Worm (Caenorhabditis elegans): ENCODE data around the gene enu-3.2.
"Not testable (repeated sequence)": the region's sequence is repeated elsewhere in the genome, so short reads cannot be mapped to it uniquely, and the experiment has no call there.

enu-3.2 gene

ce11 chrIII:4748109-4748508 is 36.9 kb downstream of the enu-3.2 start, which contains the start of gene col-89:
col-89 (plus strand) TSS chrIII:4748127.
- TF ChIP-seq jun-1 (tag; optimal IDR thresholded peaks at IDR 0.05), result no peak
- TF ChIP-seq mdl-1 (tag; optimal IDR thresholded peaks at IDR 0.05), result no peak
- TF ChIP-seq ceh-82 (tag; optimal IDR thresholded peaks at IDR 0.05), result no peak
- TF ChIP-seq ama-1 (optimal IDR thresholded peaks at IDR 0.05), result no peak
- no peak for TF ChIP-seq ztf-4 (tag; optimal IDR thresholded peaks at IDR 0.05)
- TF ChIP-seq egl-5 (tag; optimal IDR thresholded peaks at IDR 0.05), result no peak
- TF ChIP-seq ceh-16 (tag; optimal IDR thresholded peaks at IDR 0.05), result no peak
- no peak for TF ChIP-seq nhr-23 (tag; optimal IDR thresholded peaks at IDR 0.05)
- TF ChIP-seq ceh-9 (tag; optimal IDR thresholded peaks at IDR 0.05), result no peak
- TF ChIP-seq elt-1 (tag; optimal IDR thresholded peaks at IDR 0.05), result no peak
- no peak for TF ChIP-seq daf-12 (tag; optimal IDR thresholded peaks at IDR 0.05)
- TF ChIP-seq egl-27 (tag; optimal IDR thresholded peaks at IDR 0.05), result no peak
- TF ChIP-seq ceh-28 (tag; optimal IDR thresholded peaks at IDR 0.05), result no peak
- no peak for TF ChIP-seq tbx-2 (tag; optimal IDR thresholded peaks at IDR 0.05)
- TF ChIP-seq elt-2 (tag; optimal IDR thresholded peaks at IDR 0.05), result no peak
- TF ChIP-seq pha-4 (tag; optimal IDR thresholded peaks at IDR 0.05), result no peak
- TF ChIP-seq nhr-28 (tag; optimal IDR thresholded peaks at IDR 0.05), result no peak

DNA sequence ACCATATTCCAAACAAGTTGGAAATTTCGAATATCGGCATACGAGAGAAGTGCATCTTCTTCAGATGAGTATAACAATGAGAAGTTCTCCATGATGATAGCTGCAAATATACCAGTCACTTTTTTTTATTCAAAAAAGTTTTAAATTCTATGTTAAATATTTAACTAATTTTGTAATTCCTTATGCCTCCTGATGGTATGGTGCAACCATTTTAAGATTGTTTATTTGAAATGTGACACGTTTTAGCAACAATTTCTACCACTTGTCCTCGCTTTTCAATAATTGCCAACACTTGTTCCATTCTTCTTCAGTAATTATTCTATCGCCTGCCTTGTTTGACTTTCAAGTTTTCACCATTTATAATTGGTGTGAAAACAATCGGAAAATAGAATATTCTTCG is 39.1 kb downstream of the enu-3.2 start, which contains the start of gene F17C8.6:
F17C8.6 (minus strand) TSS at position 101 of the 400 bp plus-strand sequence.
- TF ChIP-seq ceh-82 (tag; optimal IDR thresholded peaks at IDR 0.05), result no peak
- no peak for TF ChIP-seq aly-2 (tag; optimal IDR thresholded peaks at IDR 0.05)
- TF ChIP-seq nhr-77 (tag; optimal IDR thresholded peaks at IDR 0.05), result no peak
- no peak for TF ChIP-seq ama-1 (optimal IDR thresholded peaks at IDR 0.05)
- no peak for TF ChIP-seq sea-2 (GFP tag; optimal IDR thresholded peaks at IDR 0.05)
- no peak for TF ChIP-seq eor-1 (tag; optimal IDR thresholded peaks at IDR 0.05)

ce11 chrIII:4742620-4743019 is 42.4 kb downstream of the enu-3.2 start, which contains the start of gene twk-6:
twk-6 (plus strand) TSS chrIII:4742920.
- TF ChIP-seq elt-3, nhr-237, nhr-11 (tag; optimal IDR thresholded peaks at IDR 0.05): not testable (repeated sequence)

DNA sequence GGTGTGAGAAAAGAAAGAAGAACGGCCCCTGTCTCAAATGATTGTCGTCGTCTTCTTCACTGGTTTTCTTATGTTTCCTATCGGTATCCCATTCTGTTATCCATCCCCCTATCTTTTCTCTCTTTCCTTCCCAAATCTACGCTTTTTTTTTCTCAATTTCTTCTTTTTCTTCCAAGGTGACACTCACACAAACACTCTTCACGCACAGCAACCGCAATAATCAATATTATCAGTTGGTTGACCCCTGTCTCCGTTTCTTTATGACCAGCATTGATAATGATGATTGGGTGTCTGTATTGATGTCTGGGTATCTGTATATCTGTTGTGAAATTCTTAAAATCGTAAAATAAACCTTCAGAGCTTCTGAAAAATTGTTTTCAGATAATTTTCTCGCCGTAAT is 44.2 kb downstream of the enu-3.2 start:
- TF ChIP-seq ztf-4 (tag; optimal IDR thresholded peaks at IDR 0.05) (no peak), ama-1 (optimal IDR thresholded peaks at IDR 0.05) (no peak), nhr-25 (tag; optimal IDR thresholded peaks at IDR 0.05) (no peak), lin-39 (tag; optimal IDR thresholded peaks at IDR 0.05) (peak; percentile 8), elt-2 (tag; optimal IDR thresholded peaks at IDR 0.05) (peak; percentile 31), pqm-1 (tag; optimal IDR thresholded peaks at IDR 0.05) (no peak), ceh-82 (tag; optimal IDR thresholded peaks at IDR 0.05) (no peak), ceh-28 (tag; optimal IDR thresholded peaks at IDR 0.05) (peak; percentile 45), fos-1 (tag; optimal IDR thresholded peaks at IDR 0.05) (no peak), sea-2 (GFP tag; optimal IDR thresholded peaks at IDR 0.05) (no peak), nfya-1 (tag; optimal IDR thresholded peaks at IDR 0.05; ENCODE audit: insufficient read depth) (peak; percentile 48), zag-1 (tag; optimal IDR thresholded peaks at IDR 0.05) (no peak), ceh-9 (tag; optimal IDR thresholded peaks at IDR 0.05) (no peak), egl-5 (tag; optimal IDR thresholded peaks at IDR 0.05) (no peak), nhr-23 (tag; optimal IDR thresholded peaks at IDR 0.05) (peak; percentile 63), snpc-4 (tag; optimal IDR thresholded peaks at IDR 0.05) (no peak)

DNA sequence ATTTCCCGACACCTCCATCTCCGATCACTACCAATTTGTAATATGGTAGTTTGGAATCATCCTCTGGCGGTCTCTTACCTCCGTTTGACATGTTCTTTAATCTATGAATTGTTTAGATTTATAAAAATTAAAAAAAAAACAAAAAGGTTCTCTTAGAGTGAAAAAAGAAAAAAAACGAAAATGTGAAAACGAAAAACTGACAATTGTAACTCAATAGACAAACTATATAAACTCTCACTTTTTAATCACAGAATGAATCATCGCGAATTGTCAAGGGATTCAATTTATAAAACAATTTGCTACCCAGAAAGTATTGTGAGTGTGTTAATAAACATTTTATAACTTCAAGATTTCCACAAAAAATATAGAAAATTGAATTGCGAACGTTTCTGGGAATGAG is 45.1 kb downstream of the enu-3.2 start, which contains the start of gene ras-2:
ras-2 (minus strand) TSS at position 101 of the 400 bp plus-strand sequence.
- TF ChIP-seq ztf-4 (tag; optimal IDR thresholded peaks at IDR 0.05), result no peak
- TF ChIP-seq nhr-28 (tag; optimal IDR thresholded peaks at IDR 0.05), result no peak
- TF ChIP-seq elt-1 (tag; optimal IDR thresholded peaks at IDR 0.05), result no peak
- TF ChIP-seq pqm-1 (tag; optimal IDR thresholded peaks at IDR 0.05), result no peak
- TF ChIP-seq lin-39 (tag; optimal IDR thresholded peaks at IDR 0.05), result no peak
- no peak for TF ChIP-seq zag-1 (tag; optimal IDR thresholded peaks at IDR 0.05)
- TF ChIP-seq ceh-28 (tag; optimal IDR thresholded peaks at IDR 0.05), result no peak
- TF ChIP-seq egl-5 (tag; optimal IDR thresholded peaks at IDR 0.05), result no peak
- TF ChIP-seq daf-12 (tag; optimal IDR thresholded peaks at IDR 0.05), result no peak
- TF ChIP-seq ceh-9 (tag; optimal IDR thresholded peaks at IDR 0.05), result no peak

DNA sequence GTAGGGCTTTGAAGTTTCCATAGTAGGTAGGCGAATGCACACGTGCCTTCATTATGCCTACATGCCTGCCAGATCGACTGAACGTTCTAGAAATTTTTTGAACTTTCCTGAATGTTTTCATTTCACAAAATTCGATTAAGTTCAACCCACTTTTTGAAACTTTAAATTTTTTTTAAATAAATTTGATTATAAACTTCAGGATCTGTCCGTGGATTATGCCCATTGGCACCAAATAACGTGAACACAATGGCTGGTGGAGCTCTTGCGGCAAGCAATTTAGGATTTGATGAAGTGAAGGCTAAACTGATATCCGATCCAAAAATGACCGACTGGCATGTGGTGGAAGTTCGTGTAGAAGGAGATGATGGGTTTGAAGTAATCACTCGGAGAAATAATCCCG is 49.6 kb downstream of the enu-3.2 start, which contains the start of gene F17C8.7:
F17C8.7 (plus strand) TSS at position 301 of the 400 bp plus-strand sequence.
- TF ChIP-seq nfya-1 (tag; optimal IDR thresholded peaks at IDR 0.05; ENCODE audit: insufficient read depth) (no peak), lin-15B (tag; optimal IDR thresholded peaks at IDR 0.05) (no peak), jun-1 (tag; optimal IDR thresholded peaks at IDR 0.05) (no peak), nhr-25 (tag; optimal IDR thresholded peaks at IDR 0.05) (no peak), hmg-11 (tag; optimal IDR thresholded peaks at IDR 0.05) (no peak), ZK546.5 (tag; optimal IDR thresholded peaks at IDR 0.05) (no peak), elt-3 (tag; optimal IDR thresholded peaks at IDR 0.05) (no peak), ztf-4 (tag; optimal IDR thresholded peaks at IDR 0.05) (no peak), nhr-12 (tag; optimal IDR thresholded peaks at IDR 0.05) (no peak), mdl-1 (tag; optimal IDR thresholded peaks at IDR 0.05) (no peak), skn-1 (tag; optimal IDR thresholded peaks at IDR 0.05) (no peak), zag-1 (tag; optimal IDR thresholded peaks at IDR 0.05) (no peak), nhr-76 (tag; optimal IDR thresholded peaks at IDR 0.05) (no peak), egl-5 (tag; optimal IDR thresholded peaks at IDR 0.05) (no peak), nhr-11 (tag; optimal IDR thresholded peaks at IDR 0.05) (no peak)

Measured in whole organism, L3 larva.